Worm (Caenorhabditis elegans): ENCODE results near the gene F57G9.7.

F57G9.7 gene

ce11 chrII:12435202-12435872 lies 37.8 kb upstream of the F57G9.7 start (continued):
- TF ChIP-seq B0261.1 (tag; optimal IDR thresholded peaks at IDR 0.05): peak; percentile 61
- no peak for TF ChIP-seq ztf-6 (GFP tag; IDR thresholded peaks at IDR 0.05)
- TF ChIP-seq mxl-1 (tag; optimal IDR thresholded peaks at IDR 0.05): no peak
- no peak for TF ChIP-seq madf-6 (GFP tag; IDR thresholded peaks at IDR 0.05)
- no peak for TF ChIP-seq mel-28 (tag; optimal IDR thresholded peaks at IDR 0.05; ENCODE audit: borderline replicate concordance)
- TF ChIP-seq efl-1 (GFP tag; optimal IDR thresholded peaks at IDR 0.05): no peak
- TF ChIP-seq dox-1 (GFP tag; IDR thresholded peaks at IDR 0.05): peak; percentile 26; the same call in 1 of the 2 replicates
- peak; percentile 62 for TF ChIP-seq rpc-1 (optimal IDR thresholded peaks at IDR 0.05)
- TF ChIP-seq rpc-1 (tag; optimal IDR thresholded peaks at IDR 0.05): peak; percentile 75

DNA sequence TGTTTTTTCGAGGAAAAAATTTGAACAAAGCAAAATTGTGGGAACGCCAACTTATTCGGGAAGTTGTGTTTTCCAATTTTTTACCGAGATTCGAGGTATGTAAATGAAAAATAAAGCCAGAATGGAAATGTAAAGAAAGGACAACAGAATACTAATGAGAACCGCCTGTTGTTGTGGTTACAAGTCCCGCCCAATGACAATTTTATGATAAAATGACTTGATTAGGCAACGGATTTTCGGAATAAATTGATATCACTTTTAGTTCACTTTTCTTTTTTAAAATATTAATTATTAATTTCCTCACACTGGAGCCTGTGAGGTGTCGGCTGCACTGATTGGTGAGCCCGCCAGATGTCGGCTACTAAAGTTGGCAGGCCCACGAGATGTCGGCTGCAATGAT lies 34.8 kb upstream of the F57G9.7 start, which contains the start of gene dct-12:
Gene dct-12, minus strand, starts transcription at position 101 of the 400 bp plus-strand sequence.
- no peak for TF ChIP-seq lin-26 (GFP tag; IDR thresholded peaks at IDR 0.05)
- no peak for TF ChIP-seq snpc-4 (GFP tag; optimal IDR thresholded peaks at IDR 0.05)
- peak in 1 of 4 experiments; percentile 35 for TF ChIP-seq snpc-4 (tag; optimal IDR thresholded peaks at IDR 0.05)

- no peak for TF ChIP-seq ceh-91 (GFP tag; IDR thresholded peaks at IDR 0.05)
- no peak for TF ChIP-seq attf-5 (GFP tag; optimal IDR thresholded peaks at IDR 0.05)
- TF ChIP-seq F23B12.7 (tag; optimal IDR thresholded peaks at IDR 0.05; ENCODE audit: insufficient read depth): no peak
- no peak for TF ChIP-seq him-1 (tag; optimal IDR thresholded peaks at IDR 0.05)
- TF ChIP-seq C17E4.6 (GFP tag; IDR thresholded peaks at IDR 0.05): no peak
- no peak for TF ChIP-seq C06A6.2 (GFP tag; conservative IDR thresholded peaks at IDR 0.05)
- no peak for TF ChIP-seq unc-130 (GFP tag; optimal IDR thresholded peaks at IDR 0.05)
- TF ChIP-seq hlh-26 (GFP tag; conservative IDR thresholded peaks at IDR 0.05): no peak
- no peak for TF ChIP-seq dox-1 (GFP tag; IDR thresholded peaks at IDR 0.05)
- TF ChIP-seq F33H1.4 (GFP tag; IDR thresholded peaks at IDR 0.05): no peak
- no peak for TF ChIP-seq hlh-12 (tag; optimal IDR thresholded peaks at IDR 0.05)
- TF ChIP-seq hmg-1.2 (GFP tag; IDR thresholded peaks at IDR 0.05): no peak
- TF ChIP-seq akir-1 (GFP tag; optimal IDR thresholded peaks at IDR 0.05): no peak
Measured at ce11 chrII:12429743-12430142, 32.2 kb upstream of the F57G9.7 start, which contains the start of gene Y57A10C.8. TSS of gene Y57A10C.8 (minus strand) at chrII:12429843.

- TF ChIP-seq let-607 (tag; optimal IDR thresholded peaks at IDR 0.05): peak in 1 of 2 experiments; percentile 23
- TF ChIP-seq nhr-80 (tag; optimal IDR thresholded peaks at IDR 0.05): peak; percentile 78
- TF ChIP-seq nfyb-1 (GFP tag; IDR thresholded peaks at IDR 0.05): no peak
Measured at ce11 chrII:12425644-12426222, 28.2 kb upstream of the F57G9.7 start, which contains the start of gene daf-22. TSS of gene daf-22 (minus strand) at chrII:12425694.

DNA sequence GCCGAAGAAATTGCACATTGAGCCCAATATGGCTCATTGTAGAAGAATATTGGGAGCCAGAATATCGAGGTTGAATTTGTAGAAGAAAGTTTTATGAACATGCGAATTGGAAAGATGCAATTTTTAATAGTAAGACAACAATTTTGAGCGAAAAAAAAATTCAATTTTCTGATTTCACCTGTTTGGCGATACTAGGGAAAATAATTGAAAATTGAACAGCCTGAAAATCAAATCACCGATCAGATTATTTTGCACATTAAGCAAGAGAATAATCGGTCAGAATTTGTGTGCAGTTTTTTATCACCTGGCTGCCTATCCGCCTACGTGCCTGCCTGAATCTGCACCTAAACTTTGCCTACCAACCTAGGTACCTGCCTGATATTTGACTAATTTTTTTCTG lies 22.9 kb upstream of the F57G9.7 start, which contains the start of gene sre-26:
Gene sre-26, minus strand, starts transcription at position 101 of the 400 bp plus-strand sequence.
- no peak for TF ChIP-seq nfyb-1 (GFP tag; IDR thresholded peaks at IDR 0.05)
- TF ChIP-seq unc-62 (GFP tag; optimal IDR thresholded peaks at IDR 0.05): no peak
- TF ChIP-seq die-1 (tag; optimal IDR thresholded peaks at IDR 0.05): no peak
- TF ChIP-seq snpc-3.4 (tag; optimal IDR thresholded peaks at IDR 0.05): no peak
- no peak for TF ChIP-seq zfh-2 (GFP tag; conservative IDR thresholded peaks at IDR 0.05)
- TF ChIP-seq nfya-1 (tag; optimal IDR thresholded peaks at IDR 0.05; ENCODE audit: borderline replicate concordance, insufficient read depth): no peak
- no peak for TF ChIP-seq bed-1 (GFP tag; IDR thresholded peaks at IDR 0.05)
- no peak for TF ChIP-seq Y95B8A.8 (GFP tag; IDR thresholded peaks at IDR 0.05)
- no peak for TF ChIP-seq mes-4 (tag; optimal IDR thresholded peaks at IDR 0.05)
- TF ChIP-seq D2030.7 (GFP tag; IDR thresholded peaks at IDR 0.05): no peak
- no peak for TF ChIP-seq T26A5.8 (tag; optimal IDR thresholded peaks at IDR 0.05)
- TF ChIP-seq hsf-1 (GFP tag; IDR thresholded peaks at IDR 0.05): no peak
- no peak for TF ChIP-seq ceh-27 (GFP tag; optimal IDR thresholded peaks at IDR 0.05)
- no peak for TF ChIP-seq madf-8 (GFP tag; conservative IDR thresholded peaks at IDR 0.05)
- no peak for TF ChIP-seq hrde-1 (tag; optimal IDR thresholded peaks at IDR 0.05; ENCODE audit: borderline replicate concordance)
- TF ChIP-seq hlh-12 (tag; optimal IDR thresholded peaks at IDR 0.05): no peak
- no peak for TF ChIP-seq F22D6.2 (tag; optimal IDR thresholded peaks at IDR 0.05)
